Fruit fly (Drosophila melanogaster) ovary, adult (tissue): ENCODE measurements around the gene CG11458.

Experiments
- CG17801 ChIP-seq: fragments of 200-800 bp; optimal IDR thresholded peaks from 2 replicates; lab custom pipeline; 2019; ENCODE audit warnings: missing biosample characterization, mild to moderate bottlenecking, missing genetic modification characterization, moderate library complexity; ENCODE audit not compliant: partially characterized antibody

Gene CG11458

DNA sequence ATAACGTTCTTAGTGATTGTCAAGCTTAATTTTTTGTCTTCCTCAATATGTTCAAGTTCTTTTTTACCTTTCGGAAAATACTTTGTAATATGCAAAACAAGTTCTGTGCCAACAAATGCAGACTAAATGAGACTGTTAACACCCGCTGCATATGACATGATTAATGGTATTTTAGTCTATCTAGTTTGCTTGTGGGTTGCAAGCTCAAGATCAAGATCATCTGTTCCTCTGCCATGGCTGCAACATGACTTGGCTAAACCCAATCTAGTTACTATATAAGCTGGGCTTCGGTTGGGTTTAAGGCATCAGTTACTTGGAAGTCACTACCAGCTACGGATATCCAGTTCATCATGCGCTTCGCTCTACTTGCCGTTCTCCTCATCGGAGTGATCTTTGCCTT is at the start of gene CG11458:
CG11458 (plus strand) TSS at position 301 of the 400 bp plus-strand sequence.
- TF ChIP-seq CG17801 = no peak

DNA sequence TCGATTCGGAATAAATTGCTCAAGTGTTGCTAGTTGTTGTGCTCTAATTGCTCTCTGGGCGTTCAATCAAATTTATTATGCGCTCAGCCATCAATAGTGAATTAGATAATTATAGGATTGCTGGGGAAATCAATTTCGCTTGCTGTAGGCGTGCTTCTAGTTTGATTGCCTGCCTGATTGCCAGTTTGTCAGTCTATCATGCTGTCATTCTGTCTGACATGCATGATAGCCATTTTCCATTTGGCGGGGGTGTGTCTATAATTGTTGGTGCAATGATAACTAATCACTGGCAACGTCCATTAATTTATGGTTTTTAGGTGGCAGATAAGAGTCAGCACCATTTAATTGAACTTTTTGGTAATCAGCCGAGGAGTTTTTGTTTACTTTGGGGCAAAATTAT is 48.0 kb upstream of the CG11458 start:
- TF ChIP-seq CG17801 = no peak

DNA sequence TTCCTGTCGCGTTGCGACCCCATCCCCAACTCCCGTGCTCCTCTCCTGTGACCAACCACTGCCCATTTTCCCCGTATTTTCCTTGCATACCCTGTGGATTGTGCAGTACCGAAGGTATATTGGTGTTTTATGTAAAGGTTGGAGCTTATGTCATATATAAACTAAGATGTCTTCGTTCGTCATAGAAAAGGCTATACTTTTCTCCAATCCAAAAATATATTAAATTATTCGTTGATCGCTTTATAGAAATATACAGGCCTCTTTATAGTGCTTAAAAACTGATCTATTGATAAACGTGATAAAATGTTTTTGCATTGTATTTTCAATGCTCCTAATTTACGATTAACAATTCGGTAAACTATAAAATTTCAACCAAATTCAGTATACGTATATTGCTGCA is 36.6 kb upstream of the CG11458 start:
- no peak for TF ChIP-seq CG17801

DNA sequence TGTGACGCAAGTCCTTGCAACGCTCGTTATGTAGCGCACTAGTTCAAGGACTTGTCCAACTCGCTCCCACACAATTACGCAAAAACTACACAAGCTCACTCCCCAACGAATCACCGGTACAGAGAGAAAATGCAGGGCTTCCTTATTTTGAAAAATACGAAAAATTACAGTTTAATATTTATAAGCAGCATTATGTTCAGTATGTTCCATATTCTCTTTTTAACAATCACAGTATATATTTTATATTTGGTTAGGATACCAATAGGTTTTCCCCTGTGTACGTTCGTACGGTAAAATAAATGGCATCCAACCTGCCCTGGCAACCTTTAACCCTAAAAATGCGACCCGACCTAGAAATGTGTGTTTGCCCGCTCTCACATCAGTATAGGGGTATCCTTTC is 21.6 kb upstream of the CG11458 start:
- no peak for TF ChIP-seq CG17801

DNA sequence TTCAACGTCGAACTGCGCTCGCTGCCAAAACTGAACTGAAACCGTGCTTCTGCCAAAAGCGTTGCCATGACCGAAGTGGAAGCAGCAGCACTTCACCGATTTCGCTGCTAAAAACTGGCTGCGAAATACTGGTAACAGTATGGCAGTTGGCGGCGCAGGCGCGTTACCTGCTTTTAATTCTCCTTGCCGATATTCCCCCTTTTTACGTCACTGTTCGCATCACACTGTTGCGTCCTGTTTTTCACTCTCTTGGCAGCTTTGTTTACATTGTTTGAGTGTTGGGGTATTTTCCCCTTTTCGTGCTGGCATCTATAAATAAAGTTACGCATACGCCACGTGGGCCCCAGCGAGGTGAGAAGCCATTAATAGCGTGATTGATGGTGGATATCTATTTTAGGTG is 20.4 kb upstream of the CG11458 start, which contains the start of gene CG32432:
CG32432 (minus strand) TSS at position 17 of the 400 bp plus-strand sequence.
- no peak for TF ChIP-seq CG17801

DNA sequence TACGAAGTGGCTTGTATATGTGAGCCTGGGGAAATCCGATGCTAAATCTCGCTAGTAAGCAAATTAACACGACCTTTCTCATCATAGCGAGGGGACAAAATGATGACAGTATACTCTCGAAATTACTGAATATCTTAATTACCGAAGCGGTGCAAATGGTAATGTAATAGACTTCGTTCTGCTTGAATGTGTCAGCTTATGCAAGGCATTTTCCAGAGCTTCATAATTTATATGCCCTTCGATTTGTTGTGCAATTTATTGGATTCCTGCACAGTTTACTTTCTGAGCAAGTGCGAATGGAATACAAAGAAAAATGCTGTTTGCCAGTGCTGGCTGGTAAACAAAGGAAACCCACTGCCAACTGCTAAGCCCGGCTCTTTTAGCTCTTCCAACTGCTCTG is 8.3 kb upstream of the CG11458 start, which contains the start of the genes Sfp77F and CG43931:
Sfp77F (minus strand) TSS at position 101 of the 400 bp plus-strand sequence.
CG43931 (plus strand) TSS at position 241 of the 400 bp plus-strand sequence.
- no peak for TF ChIP-seq CG17801

DNA sequence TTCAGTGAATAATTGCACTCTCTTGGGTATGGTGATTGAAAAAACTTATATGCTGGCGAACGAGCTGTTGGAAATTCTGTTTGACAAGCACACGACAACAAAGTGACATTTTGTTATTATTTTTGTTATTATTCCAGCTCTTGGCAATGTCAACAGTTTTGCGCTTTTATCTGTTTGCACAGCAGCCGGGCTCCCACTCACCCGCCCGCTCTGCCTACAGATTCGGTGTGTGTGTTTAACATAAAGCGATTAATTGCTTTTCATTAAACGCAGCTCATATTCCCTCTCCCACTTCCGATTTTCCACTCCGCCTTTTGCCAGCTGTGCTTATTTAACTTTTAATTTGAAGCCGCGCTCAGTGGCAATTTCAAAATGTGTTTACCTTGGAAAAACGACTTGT is 4.6 kb upstream of the CG11458 start:
- TF ChIP-seq CG17801 = no peak

DNA sequence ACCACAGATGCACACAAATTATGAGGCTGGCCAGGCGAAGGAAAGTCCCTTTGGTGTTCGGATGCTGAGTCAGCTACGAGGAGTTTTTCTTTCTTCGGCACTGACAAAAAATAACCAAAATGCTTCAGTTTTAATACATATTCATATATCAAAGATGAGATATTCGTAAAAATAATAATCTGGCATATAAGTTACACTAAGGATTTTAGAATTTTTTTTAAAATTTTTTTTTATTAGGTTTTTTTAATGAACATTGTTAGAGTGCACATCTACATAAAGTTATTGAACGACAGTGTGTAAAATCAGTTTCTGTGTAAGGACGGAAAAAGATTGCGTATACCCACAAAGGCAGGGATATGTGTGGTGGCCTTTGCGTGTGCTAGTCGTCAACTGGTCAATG is 1.4 kb downstream of the CG11458 start:
- no peak for TF ChIP-seq CG17801

DNA sequence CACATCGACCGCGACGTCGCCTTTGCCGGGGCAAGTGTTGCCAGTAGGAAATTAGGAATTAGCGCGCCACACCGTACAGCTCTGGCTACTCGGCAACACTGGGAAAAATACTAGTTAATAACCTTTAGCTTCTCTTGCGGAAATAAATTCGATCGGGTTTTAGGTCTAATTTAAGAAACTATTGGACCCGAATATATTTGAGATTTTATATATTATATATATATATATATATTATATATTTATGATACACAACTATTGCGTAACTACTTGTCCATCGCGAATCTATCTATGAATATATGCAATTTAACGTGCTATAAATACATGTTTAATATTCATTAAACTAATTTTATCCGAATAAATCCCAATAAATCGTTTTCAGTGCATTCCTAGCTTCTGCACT is 8.8 kb downstream of the CG11458 start:
- no peak for TF ChIP-seq CG17801

DNA sequence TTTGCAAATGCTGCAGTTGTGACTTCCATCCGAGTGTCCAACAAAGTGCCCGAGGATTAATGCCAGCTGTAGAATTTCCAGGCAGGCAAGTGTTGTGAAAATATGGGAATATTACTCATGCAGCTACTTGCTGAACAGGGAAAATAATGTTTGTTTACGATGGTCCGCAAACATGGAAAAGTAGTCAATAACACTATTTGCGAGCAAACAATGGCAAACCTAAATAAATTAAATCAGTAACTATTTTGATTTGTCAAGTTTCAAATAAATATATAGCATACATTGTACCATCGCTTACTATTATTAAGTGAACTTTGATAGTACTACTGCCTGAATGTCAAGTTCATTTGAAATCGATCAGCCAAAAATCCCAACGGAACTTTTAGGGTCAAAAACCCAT is 9.5 kb downstream of the CG11458 start:
- no peak for TF ChIP-seq CG17801

DNA sequence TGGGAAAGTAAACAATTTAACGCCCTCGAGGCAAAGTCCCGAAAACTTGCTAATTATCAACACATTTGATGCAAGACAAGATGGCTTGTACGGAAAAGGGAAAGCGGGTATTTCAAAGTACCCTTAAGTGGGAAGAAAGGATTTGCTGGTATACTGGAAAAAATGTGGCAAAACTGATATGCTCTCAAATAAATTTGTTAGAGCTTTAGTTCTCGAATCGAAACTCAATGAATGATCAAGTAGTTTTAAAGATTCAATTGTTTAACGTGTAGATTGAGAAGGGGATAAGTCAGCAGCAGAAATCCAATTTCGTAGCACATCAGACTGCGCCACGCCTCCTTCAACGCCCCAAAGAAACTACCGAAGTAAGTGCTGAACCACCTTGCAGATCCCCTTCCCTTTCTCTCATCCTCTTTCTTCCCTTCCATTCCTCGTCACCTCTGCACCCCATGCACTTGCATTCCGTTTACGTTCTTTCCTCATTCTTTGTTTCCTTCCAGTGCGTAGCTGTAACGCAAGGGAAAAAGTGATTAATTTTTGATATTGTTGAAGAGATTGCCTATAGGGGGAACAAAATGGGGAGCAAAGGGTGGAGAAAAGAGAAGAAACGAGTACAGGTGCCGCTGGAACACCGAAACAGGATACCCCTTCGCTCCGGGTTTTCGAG is 11.6 kb downstream of the CG11458 start:
- no peak for TF ChIP-seq CG17801

DNA sequence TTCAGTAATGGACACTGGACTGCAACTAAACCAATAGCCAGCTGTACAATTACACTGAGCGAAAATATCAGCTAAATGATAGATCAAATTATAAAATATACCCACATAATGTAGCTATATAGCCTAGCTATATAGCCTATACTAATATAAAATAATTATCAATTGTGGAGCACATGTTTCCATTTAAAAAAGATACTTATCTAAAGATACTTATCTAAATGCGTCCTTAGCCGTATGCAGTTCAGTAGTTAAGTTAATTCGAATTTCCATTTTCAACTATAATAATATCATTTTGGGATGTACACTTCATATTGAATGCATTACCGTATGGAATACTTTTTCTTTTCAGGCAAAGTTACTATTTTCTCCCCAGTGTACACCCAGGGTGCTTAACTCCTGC is 13.3 kb downstream of the CG11458 start:
- TF ChIP-seq CG17801 = no peak

DNA sequence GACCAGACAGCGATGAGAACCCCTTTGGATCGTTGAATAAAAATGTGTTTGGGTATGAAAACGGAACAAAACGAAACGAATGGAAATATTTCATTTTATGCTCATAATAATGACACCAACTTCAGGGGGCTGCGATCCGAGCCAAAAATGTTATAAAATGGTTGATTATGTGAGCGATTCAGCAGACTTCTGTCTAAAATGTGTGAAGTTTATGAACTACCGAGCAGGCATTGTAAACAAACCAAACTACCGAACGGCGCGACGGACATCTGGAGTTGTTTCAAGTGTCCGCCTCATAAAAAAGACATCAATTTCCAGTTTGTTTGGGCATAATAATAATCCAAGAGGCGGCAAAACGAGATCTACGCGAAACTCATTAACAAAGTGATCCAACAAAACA is 14.9 kb downstream of the CG11458 start:
- no peak for TF ChIP-seq CG17801

DNA sequence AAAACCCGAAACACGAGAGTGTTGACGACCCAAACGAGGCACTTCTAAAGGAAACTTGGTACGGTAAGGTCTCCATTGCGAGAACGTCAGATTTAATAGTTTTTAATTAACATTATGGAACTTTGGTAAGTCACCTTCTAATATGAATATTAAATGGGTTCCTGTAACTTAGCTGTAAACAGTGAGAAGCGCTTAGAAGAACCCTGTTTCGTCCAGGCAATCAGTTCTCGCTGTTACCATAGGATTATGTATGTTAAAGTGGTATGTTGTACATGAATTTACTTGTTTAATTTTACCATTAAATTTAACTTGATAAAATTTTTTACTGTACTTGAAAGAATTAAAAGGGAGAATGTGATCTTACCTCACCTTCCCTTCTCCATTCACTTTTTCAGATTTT is 16.3 kb downstream of the CG11458 start:
- TF ChIP-seq CG17801 = no peak

DNA sequence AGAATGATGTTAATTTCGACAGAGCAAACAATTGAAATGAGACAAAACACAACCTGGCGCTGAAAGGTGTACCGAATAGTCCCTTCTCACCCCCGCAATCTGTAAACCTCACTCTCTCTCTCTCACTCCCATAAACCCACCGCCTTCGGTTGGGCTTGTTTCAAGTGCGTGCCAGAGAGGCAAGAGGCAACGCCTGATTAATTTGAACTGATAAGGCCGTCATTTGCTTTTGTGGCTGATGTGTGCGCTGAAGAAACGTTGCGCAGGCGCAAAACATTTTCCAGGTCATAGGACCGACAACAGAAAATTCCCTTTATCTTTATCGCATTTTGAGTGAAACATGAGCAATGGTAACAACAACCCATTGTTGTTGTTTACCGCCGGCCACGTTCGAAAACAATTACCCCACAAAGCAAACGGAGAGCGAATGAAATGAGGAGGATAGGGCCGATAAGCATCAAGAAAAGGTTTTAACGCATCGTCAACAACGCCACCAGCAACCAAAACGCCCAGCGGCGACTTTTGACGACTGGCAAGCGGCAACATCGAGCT is 16.8 kb downstream of the CG11458 start:
- no peak for TF ChIP-seq CG17801

DNA sequence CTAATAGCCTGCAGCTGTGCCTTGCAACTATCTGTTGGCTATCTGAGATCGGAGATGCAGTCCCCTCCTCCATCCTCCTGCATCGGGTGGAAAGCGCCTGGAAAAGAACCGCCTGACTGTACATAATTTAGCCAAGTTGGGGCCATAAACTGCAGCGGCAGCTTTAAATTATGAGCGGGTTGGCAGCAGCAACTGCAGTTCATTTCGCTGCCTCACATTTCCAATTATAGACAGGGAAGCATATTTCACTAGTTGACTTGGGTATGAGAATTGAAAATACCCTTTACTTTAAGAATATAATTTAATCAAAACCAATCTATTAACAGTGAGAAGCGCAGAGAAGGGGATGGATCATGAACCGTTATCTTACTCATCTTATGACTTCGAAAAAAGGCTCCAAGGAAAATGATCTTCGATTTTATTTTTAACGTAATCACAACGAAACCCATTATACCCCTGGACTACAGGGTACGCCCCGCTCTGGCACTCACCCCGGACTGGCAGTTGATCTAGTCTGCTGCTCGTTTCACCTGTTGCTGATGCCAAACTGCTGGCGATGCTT is 17.5 kb downstream of the CG11458 start:
- peak; percentile 92 for TF ChIP-seq CG17801

DNA sequence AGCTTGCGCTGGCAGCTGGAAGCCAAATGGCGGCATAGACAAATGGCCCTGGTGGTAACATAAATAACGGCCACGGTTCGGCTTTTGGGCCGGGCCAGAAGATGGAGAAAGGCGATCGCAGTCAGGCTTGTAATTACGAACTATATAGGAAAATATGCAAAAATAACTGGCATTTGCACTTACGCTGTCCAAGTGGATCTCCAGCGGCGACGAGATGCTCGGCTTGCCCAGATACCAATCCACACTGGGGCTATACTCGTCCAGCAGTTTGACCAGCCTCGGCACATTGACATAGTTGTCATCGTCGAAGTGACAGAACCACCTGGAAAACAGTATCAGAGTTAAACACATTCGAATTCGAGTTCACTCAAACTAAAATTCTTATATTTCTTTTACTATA is 21.9 kb downstream of the CG11458 start, which contains the start of gene CG10589:
CG10589 (plus strand) TSS at position 301 of the 400 bp plus-strand sequence.
- TF ChIP-seq CG17801 = no peak

DNA sequence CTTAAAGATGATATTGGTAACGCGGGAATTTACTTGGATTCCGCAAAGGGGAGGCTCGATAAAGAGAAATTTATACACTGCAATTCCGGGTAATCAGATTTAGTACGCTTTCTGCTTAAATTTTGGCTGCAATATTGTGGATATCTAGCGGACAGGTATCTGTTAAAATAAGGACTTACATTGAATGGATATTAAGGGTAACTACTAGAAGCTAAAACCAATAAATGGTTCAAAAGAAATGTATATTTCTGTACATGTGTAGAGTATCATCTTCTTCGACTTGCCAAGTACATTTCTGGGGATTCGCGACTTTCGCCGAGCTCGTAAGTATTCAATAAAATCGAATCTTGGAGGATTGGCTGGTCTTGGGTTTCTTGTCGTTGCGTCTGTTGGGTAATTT is 23.8 kb downstream of the CG11458 start:
- no peak for TF ChIP-seq CG17801
